Fruit fly (Drosophila melanogaster) whole organism, embryonic: ENCODE data around the gene CG31406.

Source experiments
- Atf-2 ChIP-seq: fragments of 200-800 bp; sonication (Bioruptor generic); optimal IDR thresholded peaks from 2 replicates; lab custom pipeline; 2016; ENCODE audit warnings: missing biosample characterization, missing genetic modification characterization
- Bdp1 ChIP-seq: fragments of 200-800 bp; sonication (Bioruptor generic); optimal IDR thresholded peaks from 3 replicates; lab custom pipeline; 2016; ENCODE audit warnings: missing biosample characterization, missing genetic modification characterization
- CG10431 ChIP-seq: fragments of 200-800 bp; sonication (Bioruptor generic); optimal IDR thresholded peaks from 3 replicates; lab custom pipeline; 2018; ENCODE audit warnings: missing biosample characterization, mild to moderate bottlenecking, missing genetic modification characterization
- CG10543 ChIP-seq: fragments of 200-800 bp; sonication (Bioruptor generic); optimal IDR thresholded peaks from 3 replicates; lab custom pipeline; 2017; ENCODE audit warnings: missing biosample characterization, mild to moderate bottlenecking, missing genetic modification characterization, moderate library complexity
- CG12391 ChIP-seq: fragments of 200-800 bp; sonication (Bioruptor generic); optimal IDR thresholded peaks from 3 replicates; lab custom pipeline; 2018; ENCODE audit warnings: missing biosample characterization, mild to moderate bottlenecking, missing genetic modification characterization, moderate library complexity
- CG13624 ChIP-seq: fragments of 200-800 bp; sonication (Bioruptor generic); optimal IDR thresholded peaks from 2 replicates; lab custom pipeline; 2016; ENCODE audit warnings: missing biosample characterization, missing genetic modification characterization
- CG14710 ChIP-seq: fragments of 200-800 bp; sonication (Bioruptor generic); optimal IDR thresholded peaks from 3 replicates; lab custom pipeline; 2019; ENCODE audit warnings: missing biosample characterization, mild to moderate bottlenecking, missing genetic modification characterization, moderate library complexity
- CG14860 ChIP-seq: fragments of 200-800 bp; sonication (Bioruptor generic); IDR thresholded peaks from 3 replicates; pipeline ENCODE4 v1.3.6; 2022; ENCODE audit warnings: missing biosample characterization, missing genetic modification characterization; ENCODE audit not compliant: partially characterized antibody
- CG1529 ChIP-seq: fragments of 200-800 bp; sonication (Bioruptor generic); optimal IDR thresholded peaks from 3 replicates; lab custom pipeline; 2018; ENCODE audit warnings: missing biosample characterization, missing genetic modification characterization
- CG17186 ChIP-seq: fragments of 200-800 bp; sonication (Bioruptor generic); optimal IDR thresholded peaks from 3 replicates; lab custom pipeline; 2017; ENCODE audit warnings: missing biosample characterization, missing genetic modification reagents, missing genetic modification characterization
- CG17385 ChIP-seq: fragments of 200-800 bp; sonication (Bioruptor generic); optimal IDR thresholded peaks from 3 replicates; lab custom pipeline; 2018; ENCODE audit warnings: missing biosample characterization, mild to moderate bottlenecking, missing genetic modification characterization
- CG2116 ChIP-seq: fragments of 200-800 bp; sonication (Bioruptor generic); optimal IDR thresholded peaks from 3 replicates; lab custom pipeline; 2018; ENCODE audit warnings: missing biosample characterization, mild to moderate bottlenecking, missing genetic modification characterization
- CG3065 ChIP-seq: fragments of 200-800 bp; sonication (Bioruptor generic); optimal IDR thresholded peaks from 2 replicates; lab custom pipeline; 2016; ENCODE audit warnings: missing biosample characterization, missing genetic modification characterization
- CG31365 ChIP-seq: fragments of 200-800 bp; sonication (Bioruptor generic); optimal IDR thresholded peaks from 2 replicates; lab custom pipeline; 2018; ENCODE audit warnings: missing biosample characterization, mild to moderate bottlenecking, missing genetic modification characterization
- CG4424 ChIP-seq: fragments of 200-800 bp; sonication (Bioruptor generic); optimal IDR thresholded peaks from 3 replicates; lab custom pipeline; 2016; ENCODE audit warnings: missing biosample characterization, missing genetic modification characterization
- CG6791 ChIP-seq: fragments of 200-800 bp; sonication (Bioruptor generic); IDR thresholded peaks from 3 replicates; pipeline ENCODE4 v1.3.6; 2022; ENCODE audit warnings: missing biosample characterization, missing genetic modification characterization; ENCODE audit not compliant: partially characterized antibody
- CG7357 ChIP-seq: fragments of 200-800 bp; sonication (Bioruptor generic); IDR thresholded peaks from 3 replicates; pipeline ENCODE4 v1.3.6; 2022; ENCODE audit warnings: missing biosample characterization, missing genetic modification characterization
- CG7963 ChIP-seq: fragments of 200-800 bp; sonication (Bioruptor generic); IDR thresholded peaks from 3 replicates; pipeline ENCODE4 v1.3.6; 2022; ENCODE audit warnings: missing biosample characterization, missing genetic modification characterization; ENCODE audit not compliant: partially characterized antibody
- D ChIP-seq, 2 experiments: fragments of 200-800 bp in 1 of 2; fragments of >200 bp in 1 of 2; sonication (Bioruptor generic) in 1 of 2; optimal IDR thresholded peaks; 2 replicates in 1 of 2; 3 replicates in 1 of 2; lab custom pipeline; 2017; ENCODE audit warnings: mild to moderate bottlenecking in 1 of 2, missing biosample characterization in 1 of 2, missing genetic modification characterization in 1 of 2, missing genetic modification reagents in 1 of 2
- Hmr ChIP-seq: fragments of 200-800 bp; sonication (Bioruptor generic); optimal IDR thresholded peaks from 3 replicates; lab custom pipeline; 2017; ENCODE audit warnings: mild to moderate bottlenecking, missing biosample characterization, missing genetic modification reagents, missing genetic modification characterization
- Hr51 ChIP-seq, 2 experiments: fragments of 200-800 bp; sonication (Bioruptor generic); optimal IDR thresholded peaks; 2 replicates in 1 of 2; 3 replicates in 1 of 2; lab custom pipeline; 2016 to 2018; ENCODE audit warnings: missing biosample characterization in 2 of 2, missing genetic modification characterization in 2 of 2, mild to moderate bottlenecking in 1 of 2, moderate library complexity in 1 of 2
- Max ChIP-seq: fragments of 200-800 bp; sonication (Bioruptor generic); optimal IDR thresholded peaks from 2 replicates; lab custom pipeline; 2016; ENCODE audit warnings: missing biosample characterization, mild to moderate bottlenecking, missing genetic modification characterization
- Stat92E ChIP-seq, 3 experiments: fragments of >200 bp in 2 of 3; fragments of 200-800 bp in 1 of 3; sonication (Bioruptor generic) in 1 of 3; optimal IDR thresholded peaks; 2 replicates each; lab custom pipeline; 2017 to 2019; ENCODE audit warnings: missing biosample characterization in 3 of 3, missing genetic modification characterization in 3 of 3, mild to moderate bottlenecking in 1 of 3, moderate library complexity in 1 of 3
- Xrp1 ChIP-seq: fragments of 200-800 bp; sonication (Bioruptor generic); IDR thresholded peaks from 2 replicates; pipeline ENCODE4 v1.3.6; 2022; ENCODE audit warnings: missing biosample characterization, missing genetic modification characterization
- aop ChIP-seq: fragments of 200-800 bp; sonication (Bioruptor generic); IDR thresholded peaks from 2 replicates; pipeline ENCODE4 v1.3.6; 2022; ENCODE audit warnings: missing biosample characterization, missing genetic modification characterization
- az2 ChIP-seq: fragments of 200-800 bp; sonication (Bioruptor generic); optimal IDR thresholded peaks from 3 replicates; lab custom pipeline; 2016; ENCODE audit warnings: missing biosample characterization, missing genetic modification characterization
- br ChIP-seq: fragments of >200 bp; optimal IDR thresholded peaks from 2 replicates; lab custom pipeline; 2017
- caup ChIP-seq: fragments of 200-800 bp; sonication (Bioruptor generic); optimal IDR thresholded peaks from 3 replicates; lab custom pipeline; 2017; ENCODE audit warnings: missing biosample characterization, mild to moderate bottlenecking, missing genetic modification characterization, moderate library complexity; ENCODE audit not compliant: severe bottlenecking
- ci ChIP-seq: fragments of 200-800 bp; sonication (Bioruptor generic); IDR thresholded peaks from 3 replicates; pipeline ENCODE4 v1.3.6; 2022; ENCODE audit warnings: missing biosample characterization, missing genetic modification characterization
- crc ChIP-seq: fragments of 200-800 bp; sonication (Bioruptor generic); optimal IDR thresholded peaks from 2 replicates; lab custom pipeline; 2016; ENCODE audit warnings: missing biosample characterization, missing genetic modification characterization
- croc ChIP-seq: fragments of 200-800 bp; sonication (Bioruptor generic); conservative IDR thresholded peaks from 3 replicates; pipeline ENCODE4 v1.3.6; 2022; ENCODE audit warnings: missing biosample characterization, missing genetic modification characterization
- dimm ChIP-seq: fragments of 200-800 bp; sonication (Bioruptor generic); IDR thresholded peaks from 2 replicates; pipeline ENCODE4 v1.3.6; 2022; ENCODE audit warnings: missing biosample characterization, missing genetic modification characterization
- esg ChIP-seq: fragments of 200-800 bp; sonication (Bioruptor generic); conservative IDR thresholded peaks from 2 replicates; pipeline ENCODE4 v1.3.6; 2022; ENCODE audit warnings: missing biosample characterization, missing genetic modification characterization
- gce ChIP-seq: fragments of 200-800 bp; sonication (Bioruptor generic); IDR thresholded peaks from 3 replicates; pipeline ENCODE4 v1.3.6; 2022; ENCODE audit warnings: missing biosample characterization, missing genetic modification characterization
- gcm2 ChIP-seq: fragments of 200-800 bp; sonication (Bioruptor generic); optimal IDR thresholded peaks from 2 replicates; lab custom pipeline; 2016; ENCODE audit warnings: missing biosample characterization, missing genetic modification characterization
- hbn ChIP-seq: fragments of 200-800 bp; sonication (Bioruptor generic); IDR thresholded peaks from 2 replicates; pipeline ENCODE4 v1.3.6; 2022; ENCODE audit warnings: missing biosample characterization, missing genetic modification characterization; ENCODE audit not compliant: partially characterized antibody
- jigr1 ChIP-seq: fragments of 200-800 bp; sonication (Bioruptor generic); IDR thresholded peaks from 3 replicates; pipeline ENCODE4 v1.3.6; 2022; ENCODE audit warnings: missing biosample characterization, missing genetic modification characterization
- jing ChIP-seq: fragments of 200-800 bp; sonication (Bioruptor generic); optimal IDR thresholded peaks from 2 replicates; lab custom pipeline; 2018; ENCODE audit warnings: missing biosample characterization, mild to moderate bottlenecking, missing genetic modification characterization
- kay ChIP-seq: fragments of 200-800 bp; sonication (Bioruptor generic); optimal IDR thresholded peaks from 2 replicates; lab custom pipeline; 2016; ENCODE audit warnings: missing biosample characterization, missing genetic modification characterization
- luna ChIP-seq: fragments of 200-800 bp; sonication (Bioruptor generic); optimal IDR thresholded peaks from 2 replicates; lab custom pipeline; 2016; ENCODE audit warnings: missing biosample characterization, missing genetic modification characterization
- nerfin-2 ChIP-seq: fragments of 200-800 bp; sonication (Bioruptor generic); IDR thresholded peaks from 2 replicates; pipeline ENCODE4 v1.3.6; 2022; ENCODE audit warnings: missing biosample characterization, missing genetic modification characterization; ENCODE audit not compliant: partially characterized antibody
- pros ChIP-seq: fragments of 200-800 bp; sonication (Bioruptor generic); optimal IDR thresholded peaks from 3 replicates; lab custom pipeline; 2019; ENCODE audit warnings: missing biosample characterization, mild to moderate bottlenecking, missing genetic modification characterization, moderate library complexity
- ro ChIP-seq: fragments of 200-800 bp; sonication (Bioruptor generic); IDR thresholded peaks from 2 replicates; pipeline ENCODE4 v1.3.6; 2022; ENCODE audit warnings: missing biosample characterization, missing genetic modification characterization
- sim ChIP-seq: fragments of 200-800 bp; sonication (Bioruptor generic); IDR thresholded peaks from 2 replicates; pipeline ENCODE4 v1.3.6; 2022; ENCODE audit warnings: missing biosample characterization, missing genetic modification characterization
- sug ChIP-seq: fragments of 200-800 bp; optimal IDR thresholded peaks from 2 replicates; lab custom pipeline; 2019; ENCODE audit warnings: missing biosample characterization, mild to moderate bottlenecking, missing genetic modification characterization, moderate library complexity
- twi ChIP-seq: fragments of 200-800 bp; optimal IDR thresholded peaks from 2 replicates; lab custom pipeline; 2019; ENCODE audit warnings: missing biosample characterization, mild to moderate bottlenecking, missing genetic modification characterization, moderate library complexity
- unpg ChIP-seq: fragments of 200-800 bp; sonication (Bioruptor generic); optimal IDR thresholded peaks from 3 replicates; lab custom pipeline; 2018; ENCODE audit warnings: missing biosample characterization, mild to moderate bottlenecking, missing genetic modification characterization, moderate library complexity
- vfl ChIP-seq: fragments of 200-800 bp; sonication (Bioruptor generic); optimal IDR thresholded peaks from 2 replicates; lab custom pipeline; 2016; ENCODE audit warnings: missing biosample characterization, missing genetic modification characterization

CG31406 gene

DNA sequence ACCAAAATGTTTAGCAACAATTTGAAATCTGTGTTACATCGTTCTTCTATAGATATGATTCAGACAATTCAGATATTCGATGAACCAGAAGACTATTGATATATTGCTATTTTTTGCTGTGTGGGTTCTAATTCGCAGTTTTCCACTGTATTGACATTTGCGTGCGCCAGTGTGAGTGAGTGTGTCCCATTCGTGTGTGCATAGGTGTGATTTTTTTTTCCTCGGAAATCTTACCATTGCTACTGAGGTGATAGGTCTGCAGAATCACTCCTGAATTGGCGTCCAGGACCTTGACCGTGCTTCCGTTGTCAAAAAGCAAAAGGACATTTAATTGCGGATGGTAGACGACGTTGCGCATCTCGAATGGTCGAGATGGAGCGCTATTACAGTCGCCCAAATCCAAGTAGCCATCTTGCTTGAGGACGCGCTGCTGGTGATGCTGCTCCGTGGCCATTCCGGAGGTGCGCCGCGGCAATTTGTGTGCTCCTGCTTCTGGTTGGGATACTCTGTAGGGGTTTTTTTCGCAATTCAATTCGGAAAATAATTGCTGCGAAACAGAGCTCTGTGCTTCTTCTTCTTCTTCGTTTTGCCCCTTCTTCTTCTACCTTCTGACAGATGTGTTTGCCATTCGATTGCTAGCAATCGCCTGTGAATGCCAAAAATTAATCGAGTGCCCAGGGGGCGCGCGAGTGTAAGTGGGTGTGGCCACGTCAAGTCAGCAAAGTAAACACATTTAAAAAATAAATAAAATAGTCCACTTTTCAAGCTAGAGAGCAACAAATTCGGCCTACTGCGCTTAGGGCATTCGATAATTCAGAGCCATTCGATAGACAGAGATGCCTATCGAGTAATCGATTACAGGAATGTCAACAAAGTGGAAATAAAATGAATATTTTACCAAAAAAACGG lies 17.6 kb upstream of the CG31406 start, which contains the start of the genes Bruce and CG12818 (continued):
- TF ChIP-seq CG10543 (GFP tag; lab: Kevin White, UChicago): no peak
- peak; percentile 76 for TF ChIP-seq CG6791 (GFP tag; lab: Robert Waterston, UW)
- TF ChIP-seq kay (GFP tag; lab: Kevin White, UChicago): no peak
- no peak for TF ChIP-seq CG12391 (tag; lab: Kevin White, UChicago)
- TF ChIP-seq CG3065 (GFP tag; lab: Kevin White, UChicago): no peak
- no peak for TF ChIP-seq Hmr (GFP tag; lab: Kevin White, UChicago)
- no peak for TF ChIP-seq CG7357 (GFP tag; lab: Robert Waterston, UW)
- no peak for TF ChIP-seq CG13624 (GFP tag; lab: Kevin White, UChicago)
- no peak for TF ChIP-seq sim (GFP tag; lab: Robert Waterston, UW)
- no peak for TF ChIP-seq Xrp1 (GFP tag; lab: Robert Waterston, UW)
- no peak for TF ChIP-seq CG4424
- TF ChIP-seq aop (GFP tag; lab: Robert Waterston, UW): no peak
- peak; percentile 86 for TF ChIP-seq CG2116
- no peak for TF ChIP-seq pros (GFP tag; lab: Kevin White, UChicago)
- no peak for TF ChIP-seq Atf-2 (GFP tag; lab: Kevin White, UChicago)
- TF ChIP-seq CG17186: peak; percentile 93
- no peak for TF ChIP-seq caup (GFP tag; lab: Kevin White, UChicago)
- TF ChIP-seq CG17385 (GFP tag; lab: Kevin White, UChicago): peak; percentile 100
- no peak for TF ChIP-seq br
- TF ChIP-seq twi: no peak
- no peak for TF ChIP-seq gcm2 (GFP tag; lab: Kevin White, UChicago)
- TF ChIP-seq vfl (GFP tag; lab: Kevin White, UChicago): no peak
- TF ChIP-seq dimm (GFP tag; lab: Robert Waterston, UW): no peak
- TF ChIP-seq CG14710: peak; percentile 63
- TF ChIP-seq unpg: no peak
- no peak for TF ChIP-seq jing (GFP tag; lab: Kevin White, UChicago)
- no peak for TF ChIP-seq az2 (GFP tag; lab: Kevin White, UChicago)
- TF ChIP-seq CG31365 (tag; lab: Kevin White, UChicago): no peak
- no peak for TF ChIP-seq esg (GFP tag; lab: Robert Waterston, UW)
- no peak for TF ChIP-seq Hr51 (GFP tag; optimal IDR thresholded peaks at IDR 0.05; lab: Kevin White, UChicago)
- TF ChIP-seq hbn (GFP tag; lab: Robert Waterston, UW): peak; percentile 60; the same call in 1 of the 2 replicates
- no peak for TF ChIP-seq gce (GFP tag; lab: Robert Waterston, UW)
- TF ChIP-seq Max (GFP tag; lab: Kevin White, UChicago): no peak
- TF ChIP-seq ci: 0 out of 3 replicates have a peak, but pooled peaks have one; percentile 55
- TF ChIP-seq CG10431 (GFP tag; lab: Kevin White, UChicago): no peak
- TF ChIP-seq ro (GFP tag; lab: Robert Waterston, UW): no peak
- no peak for TF ChIP-seq sug (tag; lab: Kevin White, UChicago)
- no peak for TF ChIP-seq luna (GFP tag; lab: Kevin White, UChicago)
- no peak for TF ChIP-seq CG1529
- TF ChIP-seq D (optimal IDR thresholded peaks at IDR 0.05; lab: Kevin White, UChicago): peak; percentile 26
- no peak for TF ChIP-seq D (GFP tag; optimal IDR thresholded peaks at IDR 0.05; lab: Kevin White, UChicago)
- TF ChIP-seq croc (GFP tag; lab: Robert Waterston, UW): no peak
- no peak for TF ChIP-seq crc (GFP tag; lab: Kevin White, UChicago)
- peak; percentile 91 for TF ChIP-seq nerfin-2 (GFP tag; lab: Robert Waterston, UW)
- peak; percentile 90 for TF ChIP-seq CG14860 (GFP tag; lab: Robert Waterston, UW)
- no peak for TF ChIP-seq jigr1 (GFP tag; lab: Robert Waterston, UW)
- TF ChIP-seq CG7963 (GFP tag; lab: Robert Waterston, UW): peak; percentile 91
- TF ChIP-seq Stat92E (GFP tag; optimal IDR thresholded peaks at IDR 0.05; lab: Kevin White, UChicago): peak in 1 of 3 experiments; percentile 50
- no peak for TF ChIP-seq Bdp1 (GFP tag; lab: Kevin White, UChicago)
